Worm (Caenorhabditis elegans) whole organism, mixed stage, embryonic: Measurements from ENCODE around the gene D1046.18.

ENCODE experiments used
- lin-13 ChIP-seq: fragments of 150-350 bp; optimal IDR thresholded peaks from 2 replicates; lab custom pipeline; 2014; ENCODE audit warnings: missing biosample characterization, missing genetic modification characterization
- mep-1 ChIP-seq: fragments of 150-350 bp; optimal IDR thresholded peaks from 2 replicates; lab custom pipeline; 2017; ENCODE audit warnings: missing biosample characterization, missing genetic modification reagents, missing genetic modification characterization, inconsistent platforms
- unc-62 ChIP-seq: fragments of 150-350 bp; optimal IDR thresholded peaks from 2 replicates; lab custom pipeline; 2014; ENCODE audit warnings: missing biosample characterization, missing genetic modification reagents, missing genetic modification characterization

DNA sequence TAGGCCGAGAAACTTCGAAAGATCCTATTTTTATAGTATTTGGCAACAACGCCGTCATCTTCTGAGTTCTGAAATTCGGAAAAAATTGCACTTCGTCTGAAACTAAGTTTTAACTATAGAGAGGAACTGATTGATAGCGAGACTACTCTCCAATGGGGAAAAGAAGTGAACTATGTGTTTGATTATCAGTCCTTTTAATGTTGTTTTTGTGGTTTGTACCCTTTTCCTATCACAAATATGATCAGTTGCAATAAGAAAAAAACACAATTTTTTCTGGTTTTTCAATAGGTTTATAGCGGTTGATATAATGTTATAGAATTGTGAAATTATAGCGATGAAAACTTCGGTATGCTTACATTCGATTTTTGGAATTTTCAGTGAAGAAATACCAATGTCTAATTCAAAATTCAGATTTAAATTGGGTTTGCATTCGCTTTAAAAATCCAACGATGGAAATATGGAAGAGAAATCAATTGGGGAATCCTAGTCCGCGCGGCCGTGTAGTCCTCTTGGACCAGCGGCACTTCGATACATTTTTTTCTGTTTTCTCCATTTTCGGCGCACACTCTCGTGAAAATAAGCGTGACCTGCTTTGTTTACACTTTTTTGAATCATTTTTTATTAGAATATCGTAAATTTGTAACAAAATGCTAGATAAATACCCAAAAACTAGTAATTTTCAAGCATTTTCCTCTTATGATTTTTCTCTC is 43.4 kb downstream of the D1046.18 start, which contains the start of gene C53B4.3:
- TF ChIP-seq mep-1, result no peak
- no peak for TF ChIP-seq unc-62 (GFP tag; lab: Kevin White, UChicago)
- no peak for TF ChIP-seq lin-13 (tag; lab: Kevin White, UChicago)
